Fruit fly (Drosophila melanogaster) whole organism, embryonic: ENCODE measurements around the gene Pig1.

Experiments used
- CG10543 ChIP-seq: fragments of 200-800 bp; sonication (Bioruptor generic); optimal IDR thresholded peaks from 3 replicates; lab custom pipeline; 2017; ENCODE audit warnings: missing biosample characterization, mild to moderate bottlenecking, missing genetic modification characterization, moderate library complexity
- CG11504 ChIP-seq: fragments of 200-800 bp; sonication (Bioruptor generic); optimal IDR thresholded peaks from 3 replicates; lab custom pipeline; 2019; ENCODE audit warnings: missing biosample characterization, mild to moderate bottlenecking, missing genetic modification characterization, moderate library complexity
- CG11560 ChIP-seq: fragments of 200-800 bp; sonication (Bioruptor generic); IDR thresholded peaks from 3 replicates; pipeline ENCODE4 v1.3.6; 2022; ENCODE audit warnings: missing biosample characterization, missing genetic modification characterization
- CG12299 ChIP-seq: fragments of 200-800 bp; sonication (Bioruptor generic); optimal IDR thresholded peaks from 2 replicates; lab custom pipeline; 2018; ENCODE audit warnings: missing biosample characterization, mild to moderate bottlenecking, missing genetic modification characterization
- CG13296 ChIP-seq: fragments of 200-800 bp; sonication (Bioruptor generic); optimal IDR thresholded peaks from 3 replicates; lab custom pipeline; 2018; ENCODE audit warnings: missing biosample characterization, mild to moderate bottlenecking, missing genetic modification characterization
- CG14014 ChIP-seq: fragments of 200-800 bp; sonication (Bioruptor generic); IDR thresholded peaks from 2 replicates; pipeline ENCODE4 v1.3.6; 2022; ENCODE audit warnings: missing biosample characterization, missing genetic modification characterization
- CG15269 ChIP-seq: fragments of 200-800 bp; sonication (Bioruptor generic); optimal IDR thresholded peaks from 2 replicates; lab custom pipeline; 2018; ENCODE audit warnings: missing biosample characterization, mild to moderate bottlenecking, missing genetic modification characterization, moderate library complexity
- CG16815 ChIP-seq: fragments of 200-800 bp; sonication (Bioruptor generic); optimal IDR thresholded peaks from 3 replicates; lab custom pipeline; 2017; ENCODE audit warnings: missing biosample characterization, mild to moderate bottlenecking, missing genetic modification characterization
- CG17359 ChIP-seq: fragments of 200-800 bp; sonication (Bioruptor generic); optimal IDR thresholded peaks from 3 replicates; lab custom pipeline; 2018; ENCODE audit warnings: missing biosample characterization, mild to moderate bottlenecking, missing genetic modification characterization, moderate library complexity
- CG17912 ChIP-seq: fragments of 200-800 bp; sonication (Bioruptor generic); optimal IDR thresholded peaks from 2 replicates; lab custom pipeline; 2018; ENCODE audit warnings: missing biosample characterization, mild to moderate bottlenecking, missing genetic modification characterization
- CG18011 ChIP-seq: fragments of 200-800 bp; sonication (Bioruptor generic); optimal IDR thresholded peaks from 2 replicates; lab custom pipeline; 2017; ENCODE audit warnings: missing biosample characterization, missing genetic modification characterization, mild to moderate bottlenecking, moderate library complexity, missing genotype
- CG18619 ChIP-seq: fragments of 200-800 bp; sonication (Bioruptor generic); optimal IDR thresholded peaks from 3 replicates; lab custom pipeline; 2017; ENCODE audit warnings: missing biosample characterization, mild to moderate bottlenecking, missing genetic modification characterization
- CG2129 ChIP-seq: fragments of 200-800 bp; sonication (Bioruptor generic); IDR thresholded peaks from 2 replicates; pipeline ENCODE4 v1.3.6; 2022; ENCODE audit warnings: missing biosample characterization, missing genetic modification characterization; ENCODE audit not compliant: partially characterized antibody
- CG30431 ChIP-seq: fragments of 200-800 bp; sonication (Bioruptor generic); optimal IDR thresholded peaks from 2 replicates; lab custom pipeline; 2017; ENCODE audit warnings: missing biosample characterization, missing genetic modification characterization
- CG34376 ChIP-seq: fragments of 200-800 bp; sonication (Bioruptor generic); optimal IDR thresholded peaks from 2 replicates; lab custom pipeline; 2018; ENCODE audit warnings: missing biosample characterization, mild to moderate bottlenecking, missing genetic modification characterization
- CG4730 ChIP-seq: fragments of 200-800 bp; sonication (Bioruptor generic); IDR thresholded peaks from 2 replicates; pipeline ENCODE4 v1.3.6; 2022; ENCODE audit warnings: missing biosample characterization, missing genetic modification characterization
- CG6765 ChIP-seq: fragments of 200-800 bp; sonication (Bioruptor generic); optimal IDR thresholded peaks from 3 replicates; lab custom pipeline; 2017; ENCODE audit warnings: missing biosample characterization, mild to moderate bottlenecking, missing genetic modification characterization
- CG7786 ChIP-seq: fragments of 200-800 bp; sonication (Bioruptor generic); optimal IDR thresholded peaks from 2 replicates; lab custom pipeline; 2016; ENCODE audit warnings: missing biosample characterization, missing genetic modification characterization
- Dek ChIP-seq: fragments of 200-800 bp; sonication (Bioruptor generic); optimal IDR thresholded peaks from 3 replicates; lab custom pipeline; 2019; ENCODE audit warnings: missing biosample characterization, mild to moderate bottlenecking, missing genetic modification characterization, moderate library complexity
- E2f1 ChIP-seq: fragments of 200-800 bp; sonication (Bioruptor generic); IDR thresholded peaks from 2 replicates; pipeline ENCODE4 v1.3.6; 2022; ENCODE audit warnings: missing biosample characterization, missing genetic modification characterization
- GATAe ChIP-seq: fragments of 200-800 bp; sonication (Bioruptor generic); conservative IDR thresholded peaks from 2 replicates; pipeline ENCODE4 v1.3.6; 2022; ENCODE audit warnings: missing biosample characterization, missing genetic modification characterization
- H15 ChIP-seq: fragments of 200-800 bp; sonication (Bioruptor generic); IDR thresholded peaks from 3 replicates; pipeline ENCODE4 v1.3.6; 2022; ENCODE audit warnings: missing biosample characterization, missing genetic modification characterization
- HmgD ChIP-seq: fragments of 200-800 bp; sonication (Bioruptor generic); optimal IDR thresholded peaks from 3 replicates; lab custom pipeline; 2016; ENCODE audit warnings: missing biosample characterization, missing genetic modification characterization
- Hr51 ChIP-seq, 2 experiments: fragments of 200-800 bp; sonication (Bioruptor generic); optimal IDR thresholded peaks; 2 replicates in 1 of 2; 3 replicates in 1 of 2; lab custom pipeline; 2016 to 2018; ENCODE audit warnings: missing biosample characterization in 2 of 2, missing genetic modification characterization in 2 of 2, mild to moderate bottlenecking in 1 of 2, moderate library complexity in 1 of 2
- Lpt ChIP-seq: fragments of >200 bp; optimal IDR thresholded peaks from 2 replicates; lab custom pipeline; 2018; ENCODE audit warnings: missing biosample characterization, missing genetic modification characterization
- MBD-R2 ChIP-seq: fragments of 200-800 bp; sonication (Bioruptor generic); IDR thresholded peaks from 2 replicates; pipeline ENCODE4 v1.3.6; 2022; ENCODE audit warnings: missing biosample characterization, missing genetic modification characterization
- Mes4 ChIP-seq: fragments of 200-800 bp; sonication (Bioruptor generic); optimal IDR thresholded peaks from 2 replicates; lab custom pipeline; 2016; ENCODE audit warnings: missing biosample characterization, missing genetic modification characterization
- Pdp1 ChIP-seq, 2 experiments: fragments of 200-800 bp; sonication (Bioruptor generic); optimal IDR thresholded peaks; 3 replicates each; lab custom pipeline; 2016; ENCODE audit warnings: missing biosample characterization in 2 of 2, missing genetic modification characterization in 2 of 2, mild to moderate bottlenecking in 1 of 2, moderate library complexity in 1 of 2
- Ptx1 ChIP-seq: fragments of 200-800 bp; sonication (Bioruptor generic); IDR thresholded peaks from 2 replicates; pipeline ENCODE4 v1.3.6; 2022; ENCODE audit warnings: missing biosample characterization, missing genetic modification characterization
- Rfx ChIP-seq: fragments of 200-800 bp; sonication (Bioruptor generic); IDR thresholded peaks from 2 replicates; pipeline ENCODE4 v1.3.6; 2022; ENCODE audit warnings: missing biosample characterization, missing genetic modification characterization
- Rx ChIP-seq: fragments of 200-800 bp; sonication (Bioruptor generic); IDR thresholded peaks from 2 replicates; pipeline ENCODE4 v1.3.6; 2022; ENCODE audit warnings: missing biosample characterization, missing genetic modification characterization
- Scr ChIP-seq: fragments of 200-800 bp; sonication (Bioruptor generic); IDR thresholded peaks from 2 replicates; pipeline ENCODE4 v1.3.6; 2022; ENCODE audit warnings: missing biosample characterization, missing genetic modification characterization; ENCODE audit not compliant: partially characterized antibody
- exex ChIP-seq: fragments of 200-800 bp; sonication (Bioruptor generic); optimal IDR thresholded peaks from 4 replicates; lab custom pipeline; 2018; ENCODE audit warnings: missing biosample characterization, mild to moderate bottlenecking, missing genetic modification characterization, moderate library complexity
- fd96Cb ChIP-seq: fragments of 200-800 bp; sonication (Bioruptor generic); optimal IDR thresholded peaks from 2 replicates; lab custom pipeline; 2018; ENCODE audit warnings: missing biosample characterization, mild to moderate bottlenecking, missing genetic modification characterization, moderate library complexity
- ftz-f1 ChIP-seq: fragments of 200-800 bp; sonication (Bioruptor generic); optimal IDR thresholded peaks from 2 replicates; lab custom pipeline; 2016; ENCODE audit warnings: missing biosample characterization, missing genetic modification characterization
- gcm ChIP-seq: fragments of 200-800 bp; sonication (Bioruptor generic); optimal IDR thresholded peaks from 2 replicates; lab custom pipeline; 2019; ENCODE audit warnings: missing biosample characterization, mild to moderate bottlenecking, missing genetic modification characterization, moderate library complexity
- grau ChIP-seq: fragments of 200-800 bp; optimal IDR thresholded peaks from 3 replicates; lab custom pipeline; 2019; ENCODE audit warnings: missing biosample characterization, mild to moderate bottlenecking, missing genetic modification characterization, moderate library complexity
- jumu ChIP-seq: fragments of 200-800 bp; sonication (Bioruptor generic); optimal IDR thresholded peaks from 3 replicates; lab custom pipeline; 2016; ENCODE audit warnings: missing biosample characterization, missing genetic modification characterization
- lab ChIP-seq: fragments of 200-800 bp; sonication (Bioruptor generic); optimal IDR thresholded peaks from 3 replicates; lab custom pipeline; 2017; ENCODE audit warnings: missing biosample characterization, missing genetic modification characterization, mild to moderate bottlenecking, moderate library complexity, missing genetic modification reagents
- mirr ChIP-seq: fragments of 200-800 bp; sonication (Bioruptor generic); optimal IDR thresholded peaks from 3 replicates; lab custom pipeline; 2018; ENCODE audit warnings: missing biosample characterization, mild to moderate bottlenecking, missing genetic modification characterization
- oc ChIP-seq: fragments of 200-800 bp; sonication (Bioruptor generic); optimal IDR thresholded peaks from 2 replicates; lab custom pipeline; 2018; ENCODE audit warnings: missing biosample characterization, mild to moderate bottlenecking, missing genetic modification characterization, moderate library complexity
- odd ChIP-seq: fragments of 200-800 bp; sonication (Bioruptor generic); optimal IDR thresholded peaks from 2 replicates; lab custom pipeline; 2017; ENCODE audit warnings: missing biosample characterization, mild to moderate bottlenecking, missing genetic modification characterization
- phol ChIP-seq: fragments of 200-800 bp; sonication (Bioruptor generic); optimal IDR thresholded peaks from 3 replicates; lab custom pipeline; 2018; ENCODE audit warnings: missing biosample characterization, mild to moderate bottlenecking, missing genetic modification characterization, moderate library complexity
- row ChIP-seq: fragments of 200-800 bp; sonication (Bioruptor generic); IDR thresholded peaks from 3 replicates; pipeline ENCODE4 v1.3.6; 2022; ENCODE audit warnings: missing biosample characterization, missing genetic modification characterization
- sd ChIP-seq: fragments of 200-800 bp; sonication (Bioruptor generic); optimal IDR thresholded peaks from 3 replicates; lab custom pipeline; 2018; ENCODE audit warnings: missing biosample characterization, mild to moderate bottlenecking, missing genetic modification characterization, moderate library complexity
- slbo ChIP-seq: fragments of 200-800 bp; sonication (Bioruptor generic); IDR thresholded peaks from 2 replicates; pipeline ENCODE4 v1.3.6; 2022; ENCODE audit warnings: missing biosample characterization, missing genetic modification characterization
- sqz ChIP-seq: fragments of 200-800 bp; sonication (Bioruptor generic); optimal IDR thresholded peaks from 3 replicates; lab custom pipeline; 2018; ENCODE audit warnings: missing biosample characterization, mild to moderate bottlenecking, missing genetic modification characterization
- sug ChIP-seq: fragments of 200-800 bp; optimal IDR thresholded peaks from 2 replicates; lab custom pipeline; 2019; ENCODE audit warnings: missing biosample characterization, mild to moderate bottlenecking, missing genetic modification characterization, moderate library complexity

Gene Pig1

dm6 chrX:3265828-3266227 lies 16.7 kb upstream of the Pig1 start:
- TF ChIP-seq CG4730 (GFP tag; lab: Robert Waterston, UW) (no peak), lab (peak; percentile 29), exex (peak; percentile 92), sug (tag; lab: Kevin White, UChicago) (peak; percentile 18), CG13296 (GFP tag; lab: Kevin White, UChicago) (peak; percentile 29), sqz (GFP tag; lab: Kevin White, UChicago) (peak; percentile 58)

DNA sequence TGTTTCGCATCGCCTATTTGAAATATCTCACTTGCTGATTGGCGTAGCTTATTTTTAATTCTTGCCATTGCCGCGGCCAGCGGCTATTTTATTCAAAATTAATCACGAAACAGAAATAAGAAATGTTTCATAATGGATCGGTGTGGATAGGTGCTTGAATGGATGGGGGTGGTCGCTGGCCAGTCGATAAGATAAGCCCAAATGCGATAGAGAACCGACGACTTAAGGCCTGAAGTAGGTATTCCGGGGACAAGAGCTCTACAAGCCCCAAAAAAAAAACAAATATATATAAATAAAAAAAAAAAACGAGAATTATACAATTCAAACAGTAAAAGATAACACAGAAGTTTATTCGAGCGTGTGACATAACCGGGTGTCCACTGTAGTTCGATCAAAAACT lies 11.4 kb upstream of the Pig1 start:
- no peak for TF ChIP-seq CG11560 (tag; lab: Robert Waterston, UW)
- TF ChIP-seq fd96Cb (tag; lab: Kevin White, UChicago), result no peak
- 0 out of 2 replicates have a peak, but pooled peaks have one; percentile 15 for TF ChIP-seq Rfx (GFP tag; lab: Robert Waterston, UW)
- TF ChIP-seq CG16815 (GFP tag; lab: Kevin White, UChicago), result no peak
- TF ChIP-seq CG2129 (GFP tag; lab: Robert Waterston, UW), result no peak
- peak; percentile 5 for TF ChIP-seq CG34376 (GFP tag; lab: Kevin White, UChicago)
- TF ChIP-seq sd, result peak; percentile 1
- peak; percentile 34; the same call in 1 of the 2 replicates for TF ChIP-seq slbo (GFP tag; lab: Robert Waterston, UW)
- no peak for TF ChIP-seq E2f1 (GFP tag; lab: Robert Waterston, UW)
- TF ChIP-seq oc, result no peak
- TF ChIP-seq Rx (GFP tag; lab: Robert Waterston, UW), result no peak
- TF ChIP-seq sug (tag; lab: Kevin White, UChicago), result peak; percentile 39
- no peak for TF ChIP-seq CG7786 (GFP tag; lab: Kevin White, UChicago)
- TF ChIP-seq lab, result peak; percentile 57
- TF ChIP-seq jumu, result no peak
- no peak for TF ChIP-seq CG18011 (GFP tag; lab: Kevin White, UChicago)
- TF ChIP-seq grau, result peak; percentile 25
- no peak for TF ChIP-seq gcm (GFP tag; lab: Kevin White, UChicago)
- peak in 1 of 2 experiments; percentile 69 for TF ChIP-seq Pdp1 (GFP tag; optimal IDR thresholded peaks at IDR 0.05; lab: Kevin White, UChicago)
- no peak for TF ChIP-seq Ptx1 (GFP tag; lab: Robert Waterston, UW)
- no peak for TF ChIP-seq phol
- TF ChIP-seq HmgD (GFP tag; lab: Kevin White, UChicago), result no peak
- TF ChIP-seq mirr (GFP tag; lab: Kevin White, UChicago), result peak; percentile 46
- TF ChIP-seq Lpt (GFP tag; lab: Kevin White, UChicago), result no peak
- TF ChIP-seq Hr51 (GFP tag; optimal IDR thresholded peaks at IDR 0.05; lab: Kevin White, UChicago), result no peak
- TF ChIP-seq Dek, result no peak
- no peak for TF ChIP-seq odd (GFP tag; lab: Kevin White, UChicago)
- TF ChIP-seq Mes4, result no peak
- TF ChIP-seq CG6765 (GFP tag; lab: Kevin White, UChicago), result no peak
- TF ChIP-seq CG13296 (GFP tag; lab: Kevin White, UChicago), result no peak
- peak; percentile 81 for TF ChIP-seq exex
- no peak for TF ChIP-seq CG17912 (GFP tag; lab: Kevin White, UChicago)
- TF ChIP-seq GATAe (GFP tag; lab: Robert Waterston, UW), result peak; percentile 56
- TF ChIP-seq CG30431 (GFP tag; lab: Kevin White, UChicago), result no peak
- no peak for TF ChIP-seq CG14014 (GFP tag; lab: Robert Waterston, UW)
- 0 out of 3 replicates have a peak, but pooled peaks have one; percentile 35 for TF ChIP-seq row
- no peak for TF ChIP-seq CG18619 (GFP tag; lab: Kevin White, UChicago)
- no peak for TF ChIP-seq H15
- TF ChIP-seq Scr, result no peak
- TF ChIP-seq CG11504, result no peak
- peak; percentile 25 for TF ChIP-seq CG17359 (tag; lab: Kevin White, UChicago)
- TF ChIP-seq MBD-R2, result no peak
- TF ChIP-seq ftz-f1 (GFP tag; lab: Kevin White, UChicago), result no peak
- TF ChIP-seq CG15269 (tag; lab: Kevin White, UChicago), result no peak
- TF ChIP-seq CG12299, result no peak
- TF ChIP-seq CG10543 (GFP tag; lab: Kevin White, UChicago), result peak; percentile 9
